Worm (Caenorhabditis elegans): ENCODE results near the gene Y75D11A.6.
"Not testable (repeated sequence)": the region's sequence is repeated elsewhere in the genome, so short reads cannot be mapped to it uniquely, and the experiment has no call there.

Y75D11A.6 gene

ce11 chrX:1748476-1748875 lies at the start of gene Y75D11A.6:
Gene Y75D11A.6, minus strand, starts transcription at chrX:1748576.
- not testable (repeated sequence) for TF ChIP-seq flt-1 (GFP tag; IDR thresholded peaks at IDR 0.05); klf-2 (GFP tag; conservative IDR thresholded peaks at IDR 0.05); cog-1 (tag; optimal IDR thresholded peaks at IDR 0.05)

ce11 chrX:1796067-1796466 lies 47.7 kb upstream of the Y75D11A.6 start:
- TF ChIP-seq klf-2 (GFP tag; conservative IDR thresholded peaks at IDR 0.05) = no peak
- no peak for TF ChIP-seq med-1 (GFP tag; optimal IDR thresholded peaks at IDR 0.05; ENCODE audit: insufficient read depth)
- TF ChIP-seq ztf-29 (GFP tag; IDR thresholded peaks at IDR 0.05) = no peak
- no peak for TF ChIP-seq flt-1 (GFP tag; IDR thresholded peaks at IDR 0.05)
- no peak for TF ChIP-seq cog-1 (tag; optimal IDR thresholded peaks at IDR 0.05)
- TF ChIP-seq T22C8.4 (GFP tag; IDR thresholded peaks at IDR 0.05) = no peak
- no peak for TF ChIP-seq ref-1 (GFP tag; conservative IDR thresholded peaks at IDR 0.05)
- no peak for TF ChIP-seq tab-1 (GFP tag; IDR thresholded peaks at IDR 0.05)
- no peak for TF ChIP-seq ztf-23 (GFP tag; IDR thresholded peaks at IDR 0.05)

- TF ChIP-seq ztf-23 (GFP tag; IDR thresholded peaks at IDR 0.05) (no peak), ztf-29 (GFP tag; IDR thresholded peaks at IDR 0.05) (no peak), flt-1 (GFP tag; IDR thresholded peaks at IDR 0.05) (0 out of 2 replicates have a peak, but pooled peaks have one; percentile 41), klf-2 (GFP tag; conservative IDR thresholded peaks at IDR 0.05) (no peak), ref-1 (GFP tag; conservative IDR thresholded peaks at IDR 0.05) (no peak), med-1 (GFP tag; optimal IDR thresholded peaks at IDR 0.05; ENCODE audit: insufficient read depth) (no peak)
These were observed 42.7 kb upstream of the Y75D11A.6 start for ce11 chrX:1791095-1791494.

ce11 chrX:1786607-1787006 lies 38.2 kb upstream of the Y75D11A.6 start, which contains the start of gene arg-1:
Gene arg-1, plus strand, starts transcription at chrX:1786907.
- TF ChIP-seq tab-1 (GFP tag; IDR thresholded peaks at IDR 0.05) = no peak
- no peak for TF ChIP-seq ztf-23 (GFP tag; IDR thresholded peaks at IDR 0.05)

ce11 chrX:1785692-1786091 lies 37.3 kb upstream of the Y75D11A.6 start:
- TF ChIP-seq tab-1 (GFP tag; IDR thresholded peaks at IDR 0.05) = no peak
- no peak for TF ChIP-seq med-1 (GFP tag; optimal IDR thresholded peaks at IDR 0.05; ENCODE audit: insufficient read depth)
- TF ChIP-seq T22C8.4 (GFP tag; IDR thresholded peaks at IDR 0.05) = no peak
- no peak for TF ChIP-seq klf-2 (GFP tag; conservative IDR thresholded peaks at IDR 0.05)
- TF ChIP-seq ztf-23 (GFP tag; IDR thresholded peaks at IDR 0.05) = no peak
- no peak for TF ChIP-seq cog-1 (tag; optimal IDR thresholded peaks at IDR 0.05)
- no peak for TF ChIP-seq ztf-29 (GFP tag; IDR thresholded peaks at IDR 0.05)
- TF ChIP-seq ref-1 (GFP tag; conservative IDR thresholded peaks at IDR 0.05) = no peak

ce11 chrX:1777988-1778387 lies 29.6 kb upstream of the Y75D11A.6 start, which contains the start of gene elc-2:
Gene elc-2, minus strand, starts transcription at chrX:1778088.
- TF ChIP-seq ztf-29 (GFP tag; IDR thresholded peaks at IDR 0.05) = no peak
- TF ChIP-seq cog-1 (tag; optimal IDR thresholded peaks at IDR 0.05) = no peak
- no peak for TF ChIP-seq flt-1 (GFP tag; IDR thresholded peaks at IDR 0.05)
- no peak for TF ChIP-seq med-1 (GFP tag; optimal IDR thresholded peaks at IDR 0.05; ENCODE audit: insufficient read depth)
- no peak for TF ChIP-seq ztf-23 (GFP tag; IDR thresholded peaks at IDR 0.05)
- TF ChIP-seq ref-1 (GFP tag; conservative IDR thresholded peaks at IDR 0.05) = no peak
- no peak for TF ChIP-seq T22C8.4 (GFP tag; IDR thresholded peaks at IDR 0.05)
- TF ChIP-seq tab-1 (GFP tag; IDR thresholded peaks at IDR 0.05) = no peak
- no peak for TF ChIP-seq klf-2 (GFP tag; conservative IDR thresholded peaks at IDR 0.05)

- TF ChIP-seq tab-1 (GFP tag; IDR thresholded peaks at IDR 0.05) (no peak), cog-1 (tag; optimal IDR thresholded peaks at IDR 0.05) (no peak), T22C8.4 (GFP tag; IDR thresholded peaks at IDR 0.05) (no peak), med-1 (GFP tag; optimal IDR thresholded peaks at IDR 0.05; ENCODE audit: insufficient read depth) (no peak)
These were observed 21.3 kb upstream of the Y75D11A.6 start for ce11 chrX:1769636-1770035.

ce11 chrX:1746117-1746516 lies 2.3 kb downstream of the Y75D11A.6 start, which contains the start of gene Y75D11A.3:
Gene Y75D11A.3, minus strand, starts transcription at chrX:1746217.
- not testable (repeated sequence) for TF ChIP-seq klf-2 (GFP tag; conservative IDR thresholded peaks at IDR 0.05); ztf-23 (GFP tag; IDR thresholded peaks at IDR 0.05); ref-1 (GFP tag; conservative IDR thresholded peaks at IDR 0.05)

ce11 chrX:1742530-1742929 lies 5.8 kb downstream of the Y75D11A.6 start, which contains the start of gene Y75D11A.2:
Gene Y75D11A.2, plus strand, starts transcription at chrX:1742830.
- not testable (repeated sequence) for TF ChIP-seq ztf-29 (GFP tag; IDR thresholded peaks at IDR 0.05); ztf-23 (GFP tag; IDR thresholded peaks at IDR 0.05); ref-1 (GFP tag; conservative IDR thresholded peaks at IDR 0.05)

ce11 chrX:1737606-1738005 lies 10.8 kb downstream of the Y75D11A.6 start, which contains the start of gene F07G6.10:
Gene F07G6.10, plus strand, starts transcription at chrX:1737906.
- TF ChIP-seq tab-1 (GFP tag; IDR thresholded peaks at IDR 0.05) (no peak), ref-1 (GFP tag; conservative IDR thresholded peaks at IDR 0.05) (no peak), cog-1 (tag; optimal IDR thresholded peaks at IDR 0.05) (no peak), klf-2 (GFP tag; conservative IDR thresholded peaks at IDR 0.05) (no peak), flt-1 (GFP tag; IDR thresholded peaks at IDR 0.05) (no peak), ztf-29 (GFP tag; IDR thresholded peaks at IDR 0.05) (no peak), med-1 (GFP tag; optimal IDR thresholded peaks at IDR 0.05; ENCODE audit: insufficient read depth) (no peak), ztf-23 (GFP tag; IDR thresholded peaks at IDR 0.05) (no peak), T22C8.4 (GFP tag; IDR thresholded peaks at IDR 0.05) (no peak)

- TF ChIP-seq T22C8.4 (GFP tag; IDR thresholded peaks at IDR 0.05) = no peak
- TF ChIP-seq klf-2 (GFP tag; conservative IDR thresholded peaks at IDR 0.05) = no peak
- TF ChIP-seq ztf-29 (GFP tag; IDR thresholded peaks at IDR 0.05) = no peak
- no peak for TF ChIP-seq cog-1 (tag; optimal IDR thresholded peaks at IDR 0.05)
- no peak for TF ChIP-seq ref-1 (GFP tag; conservative IDR thresholded peaks at IDR 0.05)
These were observed 12.4 kb downstream of the Y75D11A.6 start, which contains the start of gene F07G6.12 for ce11 chrX:1735941-1736340. Gene F07G6.12, plus strand, starts transcription at chrX:1736241.
